Worm (Caenorhabditis elegans) whole organism, young adult: Measurements from ENCODE around the gene cpr-4.

ENCODE experiments used
- C17E4.6 ChIP-seq: fragments of 200-800 bp; sonication (Bioruptor generic); IDR thresholded peaks from 2 replicates; pipeline ENCODE4 v1.3.6; 2022; ENCODE audit warnings: missing genetic modification reagents, missing genetic modification characterization, missing compliant biosample characterization
- K11D2.4 ChIP-seq: fragments of 200-800 bp; sonication (Bioruptor generic); IDR thresholded peaks from 2 replicates; pipeline ENCODE4 v1.3.6; 2022; ENCODE audit warnings: missing genetic modification reagents, missing genetic modification characterization, missing compliant biosample characterization
- Y53G8AR.9 ChIP-seq: fragments of 200-800 bp; sonication (Bioruptor generic); conservative IDR thresholded peaks from 2 replicates; pipeline ENCODE4 v1.3.6; 2022; ENCODE audit warnings: missing genetic modification reagents, missing genetic modification characterization, missing compliant biosample characterization
- ceh-100 ChIP-seq: fragments of 200-800 bp; sonication (Bioruptor generic); IDR thresholded peaks from 2 replicates; pipeline ENCODE4 v1.3.6; 2022; ENCODE audit warnings: missing genetic modification reagents, missing genetic modification characterization, missing compliant biosample characterization
- ceh-58 ChIP-seq: fragments of 200-800 bp; sonication (Bioruptor generic); IDR thresholded peaks from 2 replicates; pipeline ENCODE4 v1.3.6; 2022; ENCODE audit warnings: missing genetic modification characterization, missing compliant biosample characterization
- dpff-1 ChIP-seq: sonication (generic microtip); optimal IDR thresholded peaks from 2 replicates; lab custom pipeline; 2017; ENCODE audit warnings: mild to moderate bottlenecking, missing genetic modification characterization, missing compliant biosample characterization
- efl-1 ChIP-seq: fragments of 150-350 bp; optimal IDR thresholded peaks from 2 replicates; lab custom pipeline; 2014; ENCODE audit warnings: missing biosample characterization, missing genetic modification reagents, missing genetic modification characterization
- fkh-3 ChIP-seq: sonication (generic microtip); optimal IDR thresholded peaks from 2 replicates; lab custom pipeline; 2016; ENCODE audit warnings: mild to moderate bottlenecking, missing genetic modification characterization, missing compliant biosample characterization
- him-1 ChIP-seq: sonication (generic microtip); optimal IDR thresholded peaks from 2 replicates; lab custom pipeline; 2016; ENCODE audit warnings: missing genotype, missing genetic modification reagents, missing genetic modification characterization, missing compliant biosample characterization
- hlh-26 ChIP-seq: fragments of 200-800 bp; sonication (Bioruptor generic); conservative IDR thresholded peaks from 2 replicates; pipeline ENCODE4 v1.3.6; 2022; ENCODE audit warnings: missing genetic modification reagents, missing genetic modification characterization, missing compliant biosample characterization
- hmg-1.2 ChIP-seq: fragments of 200-800 bp; sonication (Bioruptor generic); IDR thresholded peaks from 2 replicates; pipeline ENCODE4 v1.3.6; 2022; ENCODE audit warnings: missing genetic modification reagents, missing genetic modification characterization, missing compliant biosample characterization
- hsf-1 ChIP-seq: fragments of 200-800 bp; sonication (Bioruptor generic); IDR thresholded peaks from 2 replicates; pipeline ENCODE4 v1.3.6; 2022; ENCODE audit warnings: missing genetic modification reagents, missing genetic modification characterization, missing compliant biosample characterization
- lsl-1 ChIP-seq: fragments of 200-800 bp; sonication (Bioruptor generic); optimal IDR thresholded peaks from 2 replicates; lab custom pipeline; 2018; ENCODE audit warnings: mild to moderate bottlenecking, missing genetic modification characterization, moderate library complexity, missing compliant biosample characterization
- madf-3 ChIP-seq: fragments of 200-800 bp; sonication (Bioruptor generic); IDR thresholded peaks from 2 replicates; pipeline ENCODE4 v1.3.6; 2022; ENCODE audit warnings: missing genetic modification reagents, missing genetic modification characterization, missing compliant biosample characterization
- mxl-1 ChIP-seq: sonication (generic microtip); optimal IDR thresholded peaks from 2 replicates; lab custom pipeline; 2016; ENCODE audit warnings: missing genetic modification characterization, missing compliant biosample characterization
- nhr-27 ChIP-seq: fragments of 200-800 bp; sonication (Bioruptor generic); optimal IDR thresholded peaks from 2 replicates; lab custom pipeline; 2018; ENCODE audit warnings: mild to moderate bottlenecking, missing genetic modification characterization, moderate library complexity, missing compliant biosample characterization
- rcor-1 ChIP-seq: fragments of 200-800 bp; sonication (Bioruptor generic); IDR thresholded peaks from 2 replicates; pipeline ENCODE4 v1.3.6; 2022; ENCODE audit warnings: missing genetic modification reagents, missing genetic modification characterization, missing compliant biosample characterization
- repo-1 ChIP-seq: sonication (generic microtip); optimal IDR thresholded peaks from 2 replicates; lab custom pipeline; 2017; ENCODE audit warnings: mild to moderate bottlenecking, missing genetic modification characterization, missing compliant biosample characterization
- sdz-38 ChIP-seq: sonication (generic microtip); optimal IDR thresholded peaks from 2 replicates; lab custom pipeline; 2016; ENCODE audit warnings: missing genotype, missing genetic modification characterization, missing compliant biosample characterization
- xnd-1 ChIP-seq: sonication (generic microtip); optimal IDR thresholded peaks from 2 replicates; lab custom pipeline; 2016; ENCODE audit warnings: missing genotype, missing genetic modification reagents, missing genetic modification characterization, missing compliant biosample characterization
- zim-3 ChIP-seq: sonication (generic microtip); optimal IDR thresholded peaks from 2 replicates; lab custom pipeline; 2017; ENCODE audit warnings: mild to moderate bottlenecking, missing genetic modification characterization, moderate library complexity, missing compliant biosample characterization
- ztf-18 ChIP-seq: sonication (generic microtip); optimal IDR thresholded peaks from 2 replicates; lab custom pipeline; 2016; ENCODE audit warnings: missing genotype, mild to moderate bottlenecking, missing genetic modification characterization, missing compliant biosample characterization

The cpr-4 gene

ce11 chrV:6658765-6659164, 44.3 kb downstream of the cpr-4 start (continued):
- no peak for TF ChIP-seq xnd-1 (tag; lab: Kevin White, UChicago)
- TF ChIP-seq, all 124 proteins: peak for 14

- TF ChIP-seq ceh-58 (GFP tag; lab: Robert Waterston, UW), result no peak
- no peak for TF ChIP-seq dpff-1 (tag; lab: Kevin White, UChicago)
- TF ChIP-seq C17E4.6 (GFP tag; lab: Robert Waterston, UW), result no peak
- no peak for TF ChIP-seq mxl-1 (tag; lab: Kevin White, UChicago)
- no peak for TF ChIP-seq fkh-3 (tag; lab: Kevin White, UChicago)
- TF ChIP-seq madf-3 (GFP tag; lab: Robert Waterston, UW), result no peak
- TF ChIP-seq him-1, result no peak
- no peak for TF ChIP-seq hlh-26 (GFP tag; lab: Robert Waterston, UW)
- TF ChIP-seq sdz-38, result no peak
- no peak for TF ChIP-seq Y53G8AR.9 (GFP tag; lab: Robert Waterston, UW)
- TF ChIP-seq nhr-27 (tag; lab: Kevin White, UChicago), result no peak
- no peak for TF ChIP-seq zim-3 (tag; lab: Kevin White, UChicago)
- no peak for TF ChIP-seq rcor-1 (GFP tag; lab: Robert Waterston, UW)
- no peak for TF ChIP-seq lsl-1 (GFP tag; lab: Kevin White, UChicago)
Measured at ce11 chrV:6659533-6659932, 45.1 kb downstream of the cpr-4 start.

- no peak for TF ChIP-seq efl-1
- no peak for TF ChIP-seq K11D2.4 (GFP tag; lab: Robert Waterston, UW)
- 0 out of 2 replicates have a peak, but pooled peaks have one; percentile 25 for TF ChIP-seq hsf-1 (GFP tag; lab: Robert Waterston, UW)
- peak; percentile 23 for TF ChIP-seq repo-1
- TF ChIP-seq ceh-100, result no peak
Measured at ce11 chrV:6661658-6662057, 47.2 kb downstream of the cpr-4 start.

- 0 out of 2 replicates have a peak, but pooled peaks have one; percentile 16 for TF ChIP-seq hmg-1.2 (GFP tag; lab: Robert Waterston, UW)
- TF ChIP-seq ztf-18 (tag; lab: Kevin White, UChicago), result no peak
Measured at ce11 chrV:6662505-6662904, 48.0 kb downstream of the cpr-4 start.
